Worm (Caenorhabditis elegans): ENCODE data around the gene C17B7.15.
A peak's percentile ranks its signal among the peaks of the same experiment; 100 is the strongest.

The C17B7.15 gene

DNA sequence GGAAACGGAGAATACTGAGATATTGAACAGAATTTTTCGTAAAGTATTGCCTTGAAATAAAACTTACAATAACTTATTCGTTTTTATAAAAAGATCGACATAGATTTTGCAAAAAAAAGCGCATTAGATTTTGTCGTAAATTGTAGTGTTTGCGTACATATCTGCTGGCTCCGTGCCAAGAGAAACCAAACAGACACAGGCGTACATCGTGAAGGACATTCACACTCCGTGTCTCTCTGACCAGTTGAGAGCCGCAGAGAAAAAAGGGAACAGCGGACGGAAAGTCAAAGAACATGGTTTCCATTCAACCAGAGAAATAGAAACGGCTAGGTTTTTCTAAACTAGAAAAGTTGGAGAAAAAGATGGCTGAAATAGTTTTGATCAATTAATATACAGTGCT lies 34.7 kb upstream of the C17B7.15 start, which contains the start of gene arrd-19:
TSS of gene arrd-19 (minus strand) at position 209 of the 400 bp plus-strand sequence.
- TF ChIP-seq ztf-1 (GFP tag; conservative IDR thresholded peaks at IDR 0.05), result no peak
- TF ChIP-seq gmeb-1 (tag; optimal IDR thresholded peaks at IDR 0.05), result peak; percentile 47
- TF ChIP-seq unc-62 (GFP tag; optimal IDR thresholded peaks at IDR 0.05), result no peak
- no peak for TF ChIP-seq nhr-23 (tag; optimal IDR thresholded peaks at IDR 0.05)
- no peak for TF ChIP-seq lin-39 (tag; optimal IDR thresholded peaks at IDR 0.05)
- peak; percentile 98 for TF ChIP-seq sma-9 (GFP tag; optimal IDR thresholded peaks at IDR 0.05)
- TF ChIP-seq sma-9 (tag; optimal IDR thresholded peaks at IDR 0.05), result no peak
- TF ChIP-seq R02D3.7 (tag; optimal IDR thresholded peaks at IDR 0.05), result no peak
- no peak for TF ChIP-seq peb-1 (tag; optimal IDR thresholded peaks at IDR 0.05)
- TF ChIP-seq crh-2 (tag; optimal IDR thresholded peaks at IDR 0.05), result peak; percentile 80
- TF ChIP-seq nhr-11 (tag; optimal IDR thresholded peaks at IDR 0.05), result no peak
- peak; percentile 78 for TF ChIP-seq egl-27 (tag; optimal IDR thresholded peaks at IDR 0.05)
- TF ChIP-seq C34F6.9 (tag; optimal IDR thresholded peaks at IDR 0.05), result peak; percentile 91
- peak; percentile 76 for TF ChIP-seq nhr-6 (tag; optimal IDR thresholded peaks at IDR 0.05)
- TF ChIP-seq unc-39 (tag; optimal IDR thresholded peaks at IDR 0.05), result no peak
- peak; percentile 82 for TF ChIP-seq nhr-21 (tag; optimal IDR thresholded peaks at IDR 0.05)
- no peak for TF ChIP-seq aly-2 (tag; optimal IDR thresholded peaks at IDR 0.05)
- TF ChIP-seq mdl-1 (tag; optimal IDR thresholded peaks at IDR 0.05), result peak; percentile 58 to 65
- TF ChIP-seq ceh-82 (tag; optimal IDR thresholded peaks at IDR 0.05), result no peak
- TF ChIP-seq ZK546.5 (tag; optimal IDR thresholded peaks at IDR 0.05), result no peak
- no peak for TF ChIP-seq nhr-77 (tag; optimal IDR thresholded peaks at IDR 0.05)
- peak; percentile 84 for TF ChIP-seq nhr-25 (tag; optimal IDR thresholded peaks at IDR 0.05)
- TF ChIP-seq sem-4 (tag; optimal IDR thresholded peaks at IDR 0.05), result peak; percentile 64
- TF ChIP-seq nhr-237 (tag; optimal IDR thresholded peaks at IDR 0.05), result no peak
- no peak for TF ChIP-seq ceh-16 (tag; optimal IDR thresholded peaks at IDR 0.05)
- no peak for TF ChIP-seq elt-3 (tag; optimal IDR thresholded peaks at IDR 0.05)
- TF ChIP-seq mbf-1 (tag; optimal IDR thresholded peaks at IDR 0.05), result no peak
- peak; percentile 68 for TF ChIP-seq blmp-1 (tag; optimal IDR thresholded peaks at IDR 0.05; ENCODE audit: insufficient read depth)
- TF ChIP-seq lsy-2 (tag; optimal IDR thresholded peaks at IDR 0.05), result peak; percentile 41 to 88
- TF ChIP-seq unc-55 (GFP tag; optimal IDR thresholded peaks at IDR 0.05), result peak; percentile 69
- TF ChIP-seq ama-1 (optimal IDR thresholded peaks at IDR 0.05), result no peak
- TF ChIP-seq elt-1 (tag; optimal IDR thresholded peaks at IDR 0.05), result no peak
- TF ChIP-seq lin-11 (tag; optimal IDR thresholded peaks at IDR 0.05), result peak; percentile 24
- TF ChIP-seq alr-1 (tag; optimal IDR thresholded peaks at IDR 0.05), result no peak
- peak; percentile 80 for TF ChIP-seq nhr-129 (tag; optimal IDR thresholded peaks at IDR 0.05)
- peak; percentile 64 for TF ChIP-seq zag-1 (tag; optimal IDR thresholded peaks at IDR 0.05)
- no peak for TF ChIP-seq skn-1 (tag; optimal IDR thresholded peaks at IDR 0.05)
- TF ChIP-seq ztf-4 (tag; optimal IDR thresholded peaks at IDR 0.05), result peak; percentile 40
- no peak for TF ChIP-seq nhr-12 (tag; optimal IDR thresholded peaks at IDR 0.05)
- peak; percentile 91 for TF ChIP-seq F13H6.1 (tag; optimal IDR thresholded peaks at IDR 0.05)
- no peak for TF ChIP-seq ztf-11 (tag; optimal IDR thresholded peaks at IDR 0.05)
- TF ChIP-seq lin-13 (GFP tag; optimal IDR thresholded peaks at IDR 0.05), result peak; percentile 76
- no peak for TF ChIP-seq mab-5 (tag; optimal IDR thresholded peaks at IDR 0.05)
- TF ChIP-seq fos-1 (tag; optimal IDR thresholded peaks at IDR 0.05), result peak; percentile 72
- peak; percentile 31 for TF ChIP-seq snpc-4 (tag; optimal IDR thresholded peaks at IDR 0.05)
- TF ChIP-seq dmd-4 (tag; optimal IDR thresholded peaks at IDR 0.05), result no peak
- TF ChIP-seq nhr-10 (tag; optimal IDR thresholded peaks at IDR 0.05), result no peak
- peak; percentile 72 for TF ChIP-seq sma-3 (GFP tag; optimal IDR thresholded peaks at IDR 0.05)
- no peak for TF ChIP-seq Y55F3AM.14 (GFP tag; optimal IDR thresholded peaks at IDR 0.05)
